Worm (Caenorhabditis elegans) whole organism, young adult: Measurements from ENCODE around the gene zzz-1.

Experiments used
- F10E7.11 ChIP-seq: sonication (generic microtip); optimal IDR thresholded peaks from 2 replicates; lab custom pipeline; 2017; ENCODE audit warnings: mild to moderate bottlenecking, missing genetic modification characterization, moderate library complexity, missing compliant biosample characterization
- F22D6.2 ChIP-seq: sonication (generic microtip); optimal IDR thresholded peaks from 2 replicates; lab custom pipeline; 2016; ENCODE audit warnings: mild to moderate bottlenecking, missing genetic modification characterization, missing compliant biosample characterization
- F23B12.7 ChIP-seq: sonication (generic microtip); optimal IDR thresholded peaks from 2 replicates; lab custom pipeline; 2017; ENCODE audit warnings: missing genetic modification characterization, mild to moderate bottlenecking, missing compliant biosample characterization, antibody characterized with exemption, moderate library complexity; ENCODE audit not compliant: insufficient read depth
- F37B4.10 ChIP-seq: fragments of 200-800 bp; sonication (Bioruptor generic); IDR thresholded peaks from 2 replicates; pipeline ENCODE4 v1.3.6; 2022; ENCODE audit warnings: missing genetic modification characterization, missing compliant biosample characterization
- F39B2.1 ChIP-seq: fragments of 200-800 bp; sonication (Bioruptor generic); IDR thresholded peaks from 2 replicates; pipeline ENCODE4 v1.3.6; 2022; ENCODE audit warnings: missing genetic modification reagents, missing genetic modification characterization, missing compliant biosample characterization
- F55B11.4 ChIP-seq: sonication (generic microtip); optimal IDR thresholded peaks from 2 replicates; lab custom pipeline; 2016; ENCODE audit warnings: missing compliant biosample characterization, missing genetic modification characterization, borderline replicate concordance; ENCODE audit not compliant: insufficient read depth
- K12H6.12 ChIP-seq: fragments of 200-800 bp; sonication (Bioruptor generic); optimal IDR thresholded peaks from 2 replicates; lab custom pipeline; 2018; ENCODE audit warnings: mild to moderate bottlenecking, missing genetic modification characterization, missing compliant biosample characterization
- Y53F4B.3 ChIP-seq: fragments of 200-800 bp; sonication (Bioruptor generic); IDR thresholded peaks from 2 replicates; pipeline ENCODE4 v1.3.6; 2022; ENCODE audit warnings: missing genetic modification reagents, missing genetic modification characterization, missing compliant biosample characterization
- Y53G8AR.9 ChIP-seq: fragments of 200-800 bp; sonication (Bioruptor generic); conservative IDR thresholded peaks from 2 replicates; pipeline ENCODE4 v1.3.6; 2022; ENCODE audit warnings: missing genetic modification reagents, missing genetic modification characterization, missing compliant biosample characterization
- ZK185.1 ChIP-seq: sonication (generic microtip); optimal IDR thresholded peaks from 2 replicates; lab custom pipeline; 2016; ENCODE audit warnings: mild to moderate bottlenecking, missing genetic modification characterization, missing compliant biosample characterization; ENCODE audit not compliant: poor library complexity, severe bottlenecking
- ama-1 ChIP-seq, 3 experiments: fragments of 150-350 bp in 1 of 3; sonication (generic microtip) in 2 of 3; optimal IDR thresholded peaks; 2 replicates each; lab custom pipeline; 2014 to 2018; ENCODE audit warnings: missing biosample characterization in 2 of 3, missing genetic modification characterization in 2 of 3, missing genetic modification reagents in 2 of 3
- aptf-3 ChIP-seq: fragments of 200-800 bp; sonication (Bioruptor generic); IDR thresholded peaks from 2 replicates; pipeline ENCODE4 v1.3.6; 2022; ENCODE audit warnings: missing genetic modification characterization, missing compliant biosample characterization
- bed-2 ChIP-seq: fragments of 200-800 bp; sonication (Bioruptor generic); IDR thresholded peaks from 2 replicates; pipeline ENCODE4 v1.3.6; 2022; ENCODE audit warnings: missing genetic modification reagents, missing genetic modification characterization, missing compliant biosample characterization
- ccch-3 ChIP-seq: fragments of 200-800 bp; sonication (Bioruptor generic); optimal IDR thresholded peaks from 2 replicates; lab custom pipeline; 2018; ENCODE audit warnings: mild to moderate bottlenecking, missing genetic modification characterization, missing compliant biosample characterization
- ceh-27 ChIP-seq: fragments of 200-800 bp; sonication (Bioruptor generic); optimal IDR thresholded peaks from 2 replicates; lab custom pipeline; 2018; ENCODE audit warnings: mild to moderate bottlenecking, missing genetic modification characterization, moderate library complexity, missing compliant biosample characterization
- ceh-79 ChIP-seq: sonication (generic microtip); optimal IDR thresholded peaks from 2 replicates; lab custom pipeline; 2017; ENCODE audit warnings: mild to moderate bottlenecking, missing genetic modification characterization, missing compliant biosample characterization
- ceh-91 ChIP-seq: fragments of 200-800 bp; sonication (Bioruptor generic); IDR thresholded peaks from 2 replicates; pipeline ENCODE4 v1.3.6; 2022; ENCODE audit warnings: missing genetic modification reagents, missing genetic modification characterization, missing compliant biosample characterization
- chd-7 ChIP-seq: sonication (generic microtip); optimal IDR thresholded peaks from 2 replicates; lab custom pipeline; 2016; ENCODE audit warnings: mild to moderate bottlenecking, missing genetic modification characterization, moderate library complexity, missing compliant biosample characterization
- dox-1 ChIP-seq: fragments of 200-800 bp; sonication (Bioruptor generic); IDR thresholded peaks from 2 replicates; pipeline ENCODE4 v1.3.6; 2022; ENCODE audit warnings: missing genetic modification reagents, missing genetic modification characterization, missing compliant biosample characterization
- dpff-1 ChIP-seq: sonication (generic microtip); optimal IDR thresholded peaks from 2 replicates; lab custom pipeline; 2017; ENCODE audit warnings: mild to moderate bottlenecking, missing genetic modification characterization, missing compliant biosample characterization
- dpl-1 ChIP-seq: fragments of 150-350 bp; optimal IDR thresholded peaks from 2 replicates; lab custom pipeline; 2014; ENCODE audit warnings: missing biosample characterization, missing genetic modification reagents, missing genetic modification characterization
- gei-17 ChIP-seq: fragments of 200-800 bp; sonication (Bioruptor generic); optimal IDR thresholded peaks from 2 replicates; lab custom pipeline; 2018; ENCODE audit warnings: mild to moderate bottlenecking, missing genetic modification characterization, missing compliant biosample characterization
- hmg-1.2 ChIP-seq: fragments of 200-800 bp; sonication (Bioruptor generic); IDR thresholded peaks from 2 replicates; pipeline ENCODE4 v1.3.6; 2022; ENCODE audit warnings: missing genetic modification reagents, missing genetic modification characterization, missing compliant biosample characterization
- hsf-1 ChIP-seq: fragments of 200-800 bp; sonication (Bioruptor generic); IDR thresholded peaks from 2 replicates; pipeline ENCODE4 v1.3.6; 2022; ENCODE audit warnings: missing genetic modification reagents, missing genetic modification characterization, missing compliant biosample characterization
- lag-1 ChIP-seq: fragments of 200-800 bp; sonication (Bioruptor generic); IDR thresholded peaks from 2 replicates; pipeline ENCODE4 v1.3.6; 2022; ENCODE audit warnings: missing genetic modification reagents, missing genetic modification characterization, missing compliant biosample characterization
- let-526 ChIP-seq: fragments of 200-800 bp; sonication (Bioruptor generic); IDR thresholded peaks from 2 replicates; pipeline ENCODE4 v1.3.6; 2022; ENCODE audit warnings: missing genetic modification reagents, missing genetic modification characterization, missing compliant biosample characterization
- mel-28 ChIP-seq: sonication (generic microtip); optimal IDR thresholded peaks from 2 replicates; lab custom pipeline; 2016; ENCODE audit warnings: borderline replicate concordance, mild to moderate bottlenecking, missing genetic modification characterization, missing compliant biosample characterization
- mes-4 ChIP-seq: sonication (generic microtip); optimal IDR thresholded peaks from 2 replicates; lab custom pipeline; 2016; ENCODE audit warnings: missing genotype, missing genetic modification characterization, missing compliant biosample characterization
- mxl-1 ChIP-seq: sonication (generic microtip); optimal IDR thresholded peaks from 2 replicates; lab custom pipeline; 2016; ENCODE audit warnings: missing genetic modification characterization, missing compliant biosample characterization
- nfya-2 ChIP-seq: fragments of 200-800 bp; sonication (Bioruptor generic); IDR thresholded peaks from 2 replicates; pipeline ENCODE4 v1.3.6; 2022; ENCODE audit warnings: missing genetic modification reagents, missing genetic modification characterization, missing compliant biosample characterization
- nhr-120 ChIP-seq: fragments of 200-800 bp; sonication (Bioruptor generic); IDR thresholded peaks from 2 replicates; pipeline ENCODE4 v1.3.6; 2022; ENCODE audit warnings: missing genetic modification characterization, missing compliant biosample characterization
- nhr-90 ChIP-seq: sonication (generic microtip); optimal IDR thresholded peaks from 2 replicates; lab custom pipeline; 2016; ENCODE audit warnings: missing genotype, mild to moderate bottlenecking, missing genetic modification characterization, missing compliant biosample characterization
- pbrm-1 ChIP-seq: fragments of 200-800 bp; sonication (Bioruptor generic); IDR thresholded peaks from 2 replicates; pipeline ENCODE4 v1.3.6; 2022; ENCODE audit warnings: missing genetic modification reagents, missing genetic modification characterization, missing compliant biosample characterization
- sea-2 ChIP-seq: fragments of 200-800 bp; sonication (Bioruptor generic); IDR thresholded peaks from 2 replicates; pipeline ENCODE4 v1.3.6; 2022; ENCODE audit warnings: missing genetic modification characterization, missing compliant biosample characterization
- somi-1 ChIP-seq: fragments of 200-800 bp; sonication (Bioruptor generic); optimal IDR thresholded peaks from 2 replicates; lab custom pipeline; 2018; ENCODE audit warnings: mild to moderate bottlenecking, missing genetic modification characterization, missing compliant biosample characterization
- sptf-2 ChIP-seq: fragments of 200-800 bp; sonication (Bioruptor generic); optimal IDR thresholded peaks from 2 replicates; lab custom pipeline; 2018; ENCODE audit warnings: mild to moderate bottlenecking, missing genetic modification characterization, missing compliant biosample characterization
- tbp1 ChIP-seq: fragments of 200-800 bp; sonication (Bioruptor generic); optimal IDR thresholded peaks from 2 replicates; lab custom pipeline; 2018; ENCODE audit warnings: mild to moderate bottlenecking, missing genetic modification characterization, missing compliant biosample characterization
- unc-130 ChIP-seq: sonication (generic microtip); optimal IDR thresholded peaks from 2 replicates; lab custom pipeline; 2016; ENCODE audit warnings: missing genetic modification reagents, missing genetic modification characterization, missing compliant biosample characterization
- unc-62 ChIP-seq: fragments of 150-350 bp; optimal IDR thresholded peaks from 2 replicates; lab custom pipeline; 2014; ENCODE audit warnings: missing biosample characterization, missing genetic modification reagents, missing genetic modification characterization
- zim-3 ChIP-seq: sonication (generic microtip); optimal IDR thresholded peaks from 2 replicates; lab custom pipeline; 2017; ENCODE audit warnings: mild to moderate bottlenecking, missing genetic modification characterization, moderate library complexity, missing compliant biosample characterization
- ztf-26 ChIP-seq: sonication (generic microtip); optimal IDR thresholded peaks from 2 replicates; lab custom pipeline; 2017; ENCODE audit warnings: missing genetic modification characterization, missing compliant biosample characterization
- ztf-28 ChIP-seq: fragments of 200-800 bp; sonication (Bioruptor generic); IDR thresholded peaks from 2 replicates; pipeline ENCODE4 v1.3.6; 2022; ENCODE audit warnings: missing genetic modification reagents, missing genetic modification characterization, missing compliant biosample characterization
- ztf-6 ChIP-seq: fragments of 200-800 bp; sonication (Bioruptor generic); IDR thresholded peaks from 2 replicates; pipeline ENCODE4 v1.3.6; 2022; ENCODE audit warnings: missing genetic modification reagents, missing genetic modification characterization, missing compliant biosample characterization

zzz-1 gene

ce11 chrV:10947210-10947609 is 38.2 kb upstream of the zzz-1 start:
- TF ChIP-seq Y53G8AR.9 (no peak), tbp1 (GFP tag; lab: Kevin White, UChicago) (no peak), gei-17 (GFP tag; lab: Kevin White, UChicago) (no peak), bed-2 (GFP tag; lab: Robert Waterston, UW) (no peak), mxl-1 (no peak), sptf-2 (GFP tag; lab: Kevin White, UChicago) (no peak), nhr-90 (tag; lab: Kevin White, UChicago) (no peak), somi-1 (GFP tag; lab: Kevin White, UChicago) (no peak), ztf-6 (GFP tag; lab: Robert Waterston, UW) (no peak), F10E7.11 (tag; lab: Kevin White, UChicago) (no peak)
- TF ChIP-seq, all 124 proteins: peak for 0

ce11 chrV:10944903-10945302 is 35.9 kb upstream of the zzz-1 start:
- TF ChIP-seq sea-2 = no peak
- no peak for TF ChIP-seq chd-7 (tag; lab: Kevin White, UChicago)
- no peak for TF ChIP-seq Y53F4B.3
- TF ChIP-seq nfya-2 (GFP tag; lab: Robert Waterston, UW) = no peak
- TF ChIP-seq lag-1 (GFP tag; lab: Robert Waterston, UW) = no peak
- TF ChIP-seq dpl-1 = no peak
- TF ChIP-seq pbrm-1 (GFP tag; lab: Robert Waterston, UW) = no peak
- no peak for TF ChIP-seq zim-3 (tag; lab: Kevin White, UChicago)
- no peak for TF ChIP-seq ztf-26 (tag; lab: Kevin White, UChicago)
- no peak for TF ChIP-seq aptf-3
- no peak for TF ChIP-seq ccch-3 (GFP tag; lab: Kevin White, UChicago)
- no peak for TF ChIP-seq K12H6.12 (tag; lab: Kevin White, UChicago)
- no peak for TF ChIP-seq F23B12.7 (tag; lab: Kevin White, UChicago)
- TF ChIP-seq ceh-79 = no peak
- TF ChIP-seq unc-130 (GFP tag; lab: Kevin White, UChicago) = no peak
- TF ChIP-seq ama-1 (optimal IDR thresholded peaks at IDR 0.05; lab: Kevin White, UChicago) = no peak
- no peak for TF ChIP-seq ama-1 (GFP tag; optimal IDR thresholded peaks at IDR 0.05; lab: Kevin White, UChicago)
- TF ChIP-seq F39B2.1 (GFP tag; lab: Robert Waterston, UW) = no peak
- no peak for TF ChIP-seq nhr-120 (GFP tag; lab: Robert Waterston, UW)
- TF ChIP-seq dpff-1 (tag; lab: Kevin White, UChicago) = no peak

- TF ChIP-seq hsf-1 (GFP tag; lab: Robert Waterston, UW) (0 out of 2 replicates have a peak, but pooled peaks have one; percentile 20), unc-62 (no peak), F37B4.10 (GFP tag; lab: Robert Waterston, UW) (0 out of 2 replicates have a peak, but pooled peaks have one; percentile 76)
Observed at ce11 chrV:10942161-10942560, 33.2 kb upstream of the zzz-1 start, which contains the start of gene zip-9. zip-9 (plus strand) TSS chrV:10942461.

ce11 chrV:10941150-10941549 is 32.2 kb upstream of the zzz-1 start, which contains the start of gene F17C11.26:
F17C11.26 (plus strand) TSS chrV:10941450.
- TF ChIP-seq ama-1 (optimal IDR thresholded peaks at IDR 0.05; lab: Kevin White, UChicago) = peak; percentile 62
- no peak for TF ChIP-seq ama-1 (GFP tag; optimal IDR thresholded peaks at IDR 0.05; lab: Kevin White, UChicago)
- no peak for TF ChIP-seq dox-1 (GFP tag; lab: Robert Waterston, UW)
- TF ChIP-seq, all 124 proteins: peak for 1

- TF ChIP-seq mel-28 (tag; lab: Kevin White, UChicago) (no peak), F55B11.4 (tag; lab: Kevin White, UChicago) (no peak), F22D6.2 (no peak), gei-17 (GFP tag; lab: Kevin White, UChicago) (peak; percentile 29), let-526 (0 out of 2 replicates have a peak, but pooled peaks have one; percentile 5), bed-2 (GFP tag; lab: Robert Waterston, UW) (no peak), hmg-1.2 (GFP tag; lab: Robert Waterston, UW) (peak; percentile 79), mes-4 (no peak), ceh-27 (GFP tag; lab: Kevin White, UChicago) (peak; percentile 52), ZK185.1 (peak; percentile 52), ztf-28 (GFP tag; lab: Robert Waterston, UW) (no peak), ceh-91 (no peak)
Observed at ce11 chrV:10940571-10940991, 31.6 kb upstream of the zzz-1 start.
